Worm (Caenorhabditis elegans): ENCODE results near the gene ZC416.2.

The ZC416.2 gene

DNA sequence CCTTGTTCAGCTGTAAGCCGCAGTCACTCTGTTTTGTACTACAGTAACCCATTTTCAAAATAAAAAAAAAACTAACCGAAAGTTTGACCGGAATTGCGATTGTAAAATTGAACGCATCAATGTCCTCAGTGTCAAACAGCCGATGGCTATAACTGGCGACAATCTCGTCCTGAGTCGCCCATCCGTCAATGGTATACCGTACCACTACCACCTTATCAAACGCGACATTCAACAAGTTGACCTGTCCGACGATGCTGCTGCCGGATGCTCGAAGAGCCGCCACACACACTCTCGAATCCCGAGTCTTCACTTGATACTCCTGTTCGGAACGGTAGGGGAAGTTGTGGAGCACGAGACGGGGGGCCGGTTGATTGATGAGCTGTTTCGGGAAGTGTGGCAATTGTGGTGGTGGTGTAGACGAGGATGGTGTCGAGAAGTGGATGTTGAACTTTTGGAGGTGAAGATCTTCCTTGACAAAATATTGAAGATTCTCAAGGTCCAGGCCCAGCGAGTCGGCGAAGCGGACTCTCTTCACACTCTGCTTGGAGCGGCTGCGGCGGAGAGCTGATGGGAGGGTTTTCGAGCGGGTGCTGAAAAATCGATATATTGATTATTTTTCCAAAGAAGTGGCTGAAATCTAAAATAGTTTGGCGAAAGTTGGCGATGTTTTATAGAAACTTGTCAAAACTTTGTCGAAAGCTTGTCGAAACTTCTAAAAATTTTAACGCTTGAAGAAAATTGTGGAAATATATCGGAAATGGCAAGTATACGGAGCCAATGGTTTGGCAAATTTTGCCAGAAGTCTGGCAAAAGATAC lies 13.1 kb downstream of the ZC416.2 start:
- TF ChIP-seq skn-1 (tag; optimal IDR thresholded peaks at IDR 0.05), result no peak
- TF ChIP-seq Y5F2A.4 (GFP tag; optimal IDR thresholded peaks at IDR 0.05), result no peak
- TF ChIP-seq ama-1 (optimal IDR thresholded peaks at IDR 0.05), result peak; percentile 44
- peak; percentile 79 for TF ChIP-seq aha-1 (tag)
- no peak for TF ChIP-seq hif-1 (tag; optimal IDR thresholded peaks at IDR 0.05)
- TF ChIP-seq madf-9 (GFP tag; conservative IDR thresholded peaks at IDR 0.05), result no peak
- TF ChIP-seq mep-1 (tag; optimal IDR thresholded peaks at IDR 0.05), result no peak
- TF ChIP-seq tra-1 (GFP tag; IDR thresholded peaks at IDR 0.05), result no peak
- 0 out of 2 replicates have a peak, but pooled peaks have one; percentile 6 for TF ChIP-seq lin-38 (GFP tag; IDR thresholded peaks at IDR 0.05)
- peak; percentile 73 for TF ChIP-seq ceh-28 (tag; optimal IDR thresholded peaks at IDR 0.05)
- no peak for TF ChIP-seq lin-29 (GFP tag; IDR thresholded peaks at IDR 0.05)
- peak; percentile 1 for TF ChIP-seq mxl-3 (GFP tag; optimal IDR thresholded peaks at IDR 0.05)
- no peak for TF ChIP-seq spr-3 (GFP tag; optimal IDR thresholded peaks at IDR 0.05)
- TF ChIP-seq set-16 (GFP tag; IDR thresholded peaks at IDR 0.05), result peak; percentile 63
- TF ChIP-seq egl-43 (GFP tag; IDR thresholded peaks at IDR 0.05), result no peak
- TF ChIP-seq snpc-1.2 (GFP tag; IDR thresholded peaks at IDR 0.05), result no peak
- TF ChIP-seq nhr-76 (tag; optimal IDR thresholded peaks at IDR 0.05), result no peak
- no peak for TF ChIP-seq rbr-2 (tag; optimal IDR thresholded peaks at IDR 0.05)
- TF ChIP-seq ceh-82 (tag; optimal IDR thresholded peaks at IDR 0.05), result no peak
- TF ChIP-seq D1046.2 (GFP tag; IDR thresholded peaks at IDR 0.05), result 0 out of 2 replicates have a peak, but pooled peaks have one; percentile 33
- no peak for TF ChIP-seq mes-2 (tag; optimal IDR thresholded peaks at IDR 0.05; ENCODE audit: poor library complexity, severe bottlenecking)
- TF ChIP-seq daf-8 (GFP tag; IDR thresholded peaks at IDR 0.05), result no peak
- TF ChIP-seq jun-1 (tag; optimal IDR thresholded peaks at IDR 0.05), result no peak
- TF ChIP-seq fos-1 (tag; optimal IDR thresholded peaks at IDR 0.05), result no peak
- TF ChIP-seq nhr-77 (tag; optimal IDR thresholded peaks at IDR 0.05), result no peak

ce11 chrIV:3647551-3647950 lies 14.1 kb downstream of the ZC416.2 start:
- TF ChIP-seq daf-16 (GFP tag; optimal IDR thresholded peaks at IDR 0.05) (peak in 1 of 2 experiments; percentile 86), daf-16 (tag; optimal IDR thresholded peaks at IDR 0.05) (peak; percentile 35), vab-7 (GFP tag; IDR thresholded peaks at IDR 0.05) (no peak), hif-1 (tag; optimal IDR thresholded peaks at IDR 0.05) (peak; percentile 6 to 92), nhr-11 (tag; optimal IDR thresholded peaks at IDR 0.05) (peak; percentile 46), lir-3 (tag; optimal IDR thresholded peaks at IDR 0.05) (no peak), aha-1 (tag) (peak; percentile 87), duxl-1 (tag; optimal IDR thresholded peaks at IDR 0.05; ENCODE audit: poor library complexity) (peak; percentile 9), mdt-29 (GFP tag; IDR thresholded peaks at IDR 0.05) (peak; percentile 64; the same call in 1 of the 2 replicates), mdl-1 (tag; optimal IDR thresholded peaks at IDR 0.05) (peak in 1 of 2 experiments; percentile 18), unc-130 (GFP tag; optimal IDR thresholded peaks at IDR 0.05) (no peak), unc-62 (GFP tag; optimal IDR thresholded peaks at IDR 0.05 in 1 of 2) (peak in 1 of 2 experiments; percentile 36), unc-62 (tag; optimal IDR thresholded peaks at IDR 0.05) (no peak), T20F7.1 (GFP tag; optimal IDR thresholded peaks at IDR 0.05) (no peak), zfp-3 (GFP tag; conservative IDR thresholded peaks at IDR 0.05) (peak; percentile 61), ctbp-1 (GFP tag; IDR thresholded peaks at IDR 0.05) (no peak), hlh-30 (tag; optimal IDR thresholded peaks at IDR 0.05; ENCODE audit: insufficient read depth) (peak; percentile 65), dmd-6 (GFP tag; IDR thresholded peaks at IDR 0.05) (peak; percentile 36; the same call in 1 of the 2 replicates), mep-1 (tag; optimal IDR thresholded peaks at IDR 0.05) (no peak), hlh-11 (tag; optimal IDR thresholded peaks at IDR 0.05) (peak; percentile 67)

Measured in whole organism, L4 larva.